Fruit fly (Drosophila melanogaster): ENCODE measurements around the gene CHMP2B.

The CHMP2B gene

dm6 chr3L:5154917-5155613 is 15.6 kb downstream of the CHMP2B start (continued):
- TF ChIP-seq Sry-β (GFP tag; optimal IDR thresholded peaks at IDR 0.05) (no peak), bowl (GFP tag; IDR thresholded peaks at IDR 0.05) (0 out of 2 replicates have a peak, but pooled peaks have one; percentile 21), Sin3A (optimal IDR thresholded peaks at IDR 0.05) (no peak), CG13775 (GFP tag; optimal IDR thresholded peaks at IDR 0.05) (peak; percentile 62), BtbVII (GFP tag; optimal IDR thresholded peaks at IDR 0.05) (peak; percentile 68), ap (GFP tag; IDR thresholded peaks at IDR 0.05) (peak; percentile 65), sug (tag; optimal IDR thresholded peaks at IDR 0.05) (peak; percentile 7), MBD-R2 (GFP tag; IDR thresholded peaks at IDR 0.05) (peak; percentile 66), Xrp1 (GFP tag; IDR thresholded peaks at IDR 0.05) (peak; percentile 87), CG6813 (GFP tag; optimal IDR thresholded peaks at IDR 0.05) (peak; percentile 70), CG17361 (GFP tag; IDR thresholded peaks at IDR 0.05) (peak; percentile 44; the same call in 1 of the 3 replicates), gfzf (GFP tag; optimal IDR thresholded peaks at IDR 0.05) (no peak), BEAF-32 (GFP tag; optimal IDR thresholded peaks at IDR 0.05) (no peak), CG9932 (GFP tag; IDR thresholded peaks at IDR 0.05) (no peak; the same call in 1 of the 2 replicates), Adf1 (GFP tag; IDR thresholded peaks at IDR 0.05) (peak; percentile 46), ci (GFP tag; IDR thresholded peaks at IDR 0.05) (no peak), CG1529 (GFP tag; optimal IDR thresholded peaks at IDR 0.05) (peak; percentile 32), CG10209 (GFP tag; optimal IDR thresholded peaks at IDR 0.05) (peak; percentile 59), unpg (GFP tag; optimal IDR thresholded peaks at IDR 0.05) (no peak), pzg (GFP tag; optimal IDR thresholded peaks at IDR 0.05) (no peak), CG7963 (GFP tag; IDR thresholded peaks at IDR 0.05; ENCODE audit: partially characterized antibody) (no peak), Scr (GFP tag; IDR thresholded peaks at IDR 0.05; ENCODE audit: partially characterized antibody) (no peak), CG13624 (GFP tag; optimal IDR thresholded peaks at IDR 0.05) (peak; percentile 83), cato (GFP tag; optimal IDR thresholded peaks at IDR 0.05; ENCODE audit: borderline replicate concordance) (peak; percentile 59), CG2875 (GFP tag; optimal IDR thresholded peaks at IDR 0.05) (peak; percentile 39), Mes4 (GFP tag; optimal IDR thresholded peaks at IDR 0.05) (peak; percentile 30), Fer2 (tag; optimal IDR thresholded peaks at IDR 0.05) (peak; percentile 64), Dad (GFP tag; optimal IDR thresholded peaks at IDR 0.05) (peak; percentile 52), Stat92E (GFP tag; optimal IDR thresholded peaks at IDR 0.05) (no peak), her (GFP tag; optimal IDR thresholded peaks at IDR 0.05) (peak; percentile 79), CG8388 (GFP tag; optimal IDR thresholded peaks at IDR 0.05) (peak; percentile 73), gro (GFP tag; optimal IDR thresholded peaks at IDR 0.05) (peak; percentile 79), jing (GFP tag; optimal IDR thresholded peaks at IDR 0.05) (no peak), Myb (GFP tag; optimal IDR thresholded peaks at IDR 0.05) (peak; percentile 57), CG12299 (tag; optimal IDR thresholded peaks at IDR 0.05) (peak; percentile 77), dmrt11E (tag; optimal IDR thresholded peaks at IDR 0.05) (peak; percentile 20), CG5245 (GFP tag; optimal IDR thresholded peaks at IDR 0.05) (peak; percentile 53), CG12104 (GFP tag; optimal IDR thresholded peaks at IDR 0.05) (peak; percentile 43), GATAe (GFP tag; conservative IDR thresholded peaks at IDR 0.05) (0 out of 2 replicates have a peak, but pooled peaks have one; percentile 41), Elba2 (GFP tag; optimal IDR thresholded peaks at IDR 0.05) (no peak), CG11695 (GFP tag; IDR thresholded peaks at IDR 0.05) (peak; percentile 69; the same call in 2 of the 3 replicates), onecut (GFP tag; IDR thresholded peaks at IDR 0.05) (peak; percentile 77), CG14441 (GFP tag; IDR thresholded peaks at IDR 0.05) (peak; percentile 85), CG18011 (GFP tag; optimal IDR thresholded peaks at IDR 0.05) (peak; percentile 49), YL-1 (GFP tag; optimal IDR thresholded peaks at IDR 0.05) (no peak), chn (GFP tag; optimal IDR thresholded peaks at IDR 0.05) (peak; percentile 74), Deaf1 (tag; optimal IDR thresholded peaks at IDR 0.05) (no peak), CG5180 (GFP tag; optimal IDR thresholded peaks at IDR 0.05) (peak; percentile 61), pum (GFP tag; optimal IDR thresholded peaks at IDR 0.05) (peak; percentile 67)

Measured in whole organism, embryonic.